Fruit fly (Drosophila melanogaster) whole organism, prepupa: Measurements from ENCODE around the gene CG4619.
A peak's percentile ranks its signal among the peaks of the same experiment; 100 is the strongest.

Experiments
- Blimp-1 ChIP-seq: fragments of 200-800 bp; sonication (Bioruptor generic); optimal IDR thresholded peaks from 3 replicates; lab custom pipeline; 2017; ENCODE audit warnings: missing biosample characterization, missing genetic modification characterization, mild to moderate bottlenecking, moderate library complexity, missing genetic modification reagents
- CG10669 ChIP-seq: fragments of 200-800 bp; sonication (Bioruptor generic); optimal IDR thresholded peaks from 3 replicates; lab custom pipeline; 2018; ENCODE audit warnings: missing biosample characterization, mild to moderate bottlenecking, missing genetic modification characterization, moderate library complexity
- CG11294 ChIP-seq: fragments of 200-800 bp; sonication (Bioruptor generic); IDR thresholded peaks from 2 replicates; pipeline ENCODE4 v1.3.6; 2022; ENCODE audit warnings: missing biosample characterization, missing genetic modification characterization
- CG11762 ChIP-seq: fragments of 200-800 bp; sonication (Bioruptor generic); optimal IDR thresholded peaks from 3 replicates; lab custom pipeline; 2016; ENCODE audit warnings: missing biosample characterization, missing genetic modification characterization; ENCODE audit not compliant: insufficient read depth
- CG11902 ChIP-seq: fragments of 200-800 bp; sonication (Bioruptor generic); optimal IDR thresholded peaks from 3 replicates; lab custom pipeline; 2016; ENCODE audit warnings: missing biosample characterization, missing genetic modification characterization
- CG15336 ChIP-seq: fragments of 200-800 bp; sonication (Bioruptor generic); IDR thresholded peaks from 2 replicates; pipeline ENCODE4 v1.3.6; 2022; ENCODE audit warnings: missing biosample characterization, missing genetic modification characterization
- CG16779 ChIP-seq: fragments of 200-800 bp; sonication (Bioruptor generic); optimal IDR thresholded peaks from 3 replicates; lab custom pipeline; 2017; ENCODE audit warnings: missing biosample characterization, mild to moderate bottlenecking, missing genetic modification characterization
- CG3032 ChIP-seq: fragments of 200-800 bp; optimal IDR thresholded peaks from 2 replicates; lab custom pipeline; 2019; ENCODE audit warnings: missing biosample characterization, mild to moderate bottlenecking, missing genetic modification characterization, moderate library complexity
- CG31627 ChIP-seq: fragments of 200-800 bp; sonication (Bioruptor generic); optimal IDR thresholded peaks from 3 replicates; lab custom pipeline; 2016; ENCODE audit warnings: missing biosample characterization, missing genetic modification characterization
- CG32006 ChIP-seq: fragments of 200-800 bp; sonication (Bioruptor generic); optimal IDR thresholded peaks from 3 replicates; lab custom pipeline; 2017; ENCODE audit warnings: missing biosample characterization, mild to moderate bottlenecking, missing genetic modification characterization
- CG34406 ChIP-seq: fragments of 200-800 bp; sonication (Bioruptor generic); optimal IDR thresholded peaks from 3 replicates; lab custom pipeline; 2016; ENCODE audit warnings: missing biosample characterization, missing genetic modification characterization
- CG6163 ChIP-seq: fragments of 200-800 bp; sonication (Bioruptor generic); IDR thresholded peaks from 3 replicates; pipeline ENCODE4 v1.3.6; 2022; ENCODE audit warnings: missing biosample characterization, missing genetic modification characterization
- CG6276 ChIP-seq: fragments of 200-800 bp; sonication (Bioruptor generic); optimal IDR thresholded peaks from 2 replicates; lab custom pipeline; 2017; ENCODE audit warnings: missing biosample characterization, mild to moderate bottlenecking, missing genetic modification characterization
- CG6808 ChIP-seq: fragments of 200-800 bp; sonication (Bioruptor generic); optimal IDR thresholded peaks from 3 replicates; lab custom pipeline; 2017; ENCODE audit warnings: missing biosample characterization, missing genetic modification characterization, mild to moderate bottlenecking, moderate library complexity, missing genetic modification reagents
- CG6854 ChIP-seq: fragments of 200-800 bp; sonication (Bioruptor generic); optimal IDR thresholded peaks from 2 replicates; lab custom pipeline; 2017; ENCODE audit warnings: missing biosample characterization, mild to moderate bottlenecking, missing genetic modification characterization
- CG7368 ChIP-seq: fragments of 200-800 bp; sonication (Bioruptor generic); optimal IDR thresholded peaks from 3 replicates; lab custom pipeline; 2016; ENCODE audit warnings: missing biosample characterization, missing genetic modification characterization
- CG8119 ChIP-seq: fragments of 200-800 bp; sonication (Bioruptor generic); IDR thresholded peaks from 3 replicates; pipeline ENCODE4 v1.3.6; 2022; ENCODE audit warnings: missing biosample characterization, missing genetic modification characterization
- CG8319 ChIP-seq: fragments of 200-800 bp; sonication (Bioruptor generic); optimal IDR thresholded peaks from 3 replicates; lab custom pipeline; 2016; ENCODE audit warnings: missing biosample characterization, missing genetic modification characterization
- CG8632 ChIP-seq: fragments of 200-800 bp; sonication (Bioruptor generic); optimal IDR thresholded peaks from 3 replicates; lab custom pipeline; 2016; ENCODE audit warnings: missing biosample characterization, missing genetic modification characterization
- CG9139 ChIP-seq: fragments of 200-800 bp; sonication (Bioruptor generic); optimal IDR thresholded peaks from 3 replicates; lab custom pipeline; 2017; ENCODE audit warnings: missing biosample characterization, mild to moderate bottlenecking, missing genetic modification characterization
- Eip75B ChIP-seq: fragments of 200-800 bp; sonication (Bioruptor generic); optimal IDR thresholded peaks from 3 replicates; lab custom pipeline; 2016; ENCODE audit warnings: missing biosample characterization, missing genetic modification characterization
- Eip78C ChIP-seq: fragments of 200-800 bp; sonication (Bioruptor generic); peaks from one replicate; lab custom pipeline; 2016; ENCODE audit warnings: missing biosample characterization, missing genetic modification characterization
- Ets21C ChIP-seq: fragments of 200-800 bp; sonication (Bioruptor generic); optimal IDR thresholded peaks from 3 replicates; lab custom pipeline; 2016; ENCODE audit warnings: missing biosample characterization, missing genetic modification characterization
- Ets96B ChIP-seq: fragments of 200-800 bp; optimal IDR thresholded peaks from 2 replicates; lab custom pipeline; 2019; ENCODE audit warnings: missing biosample characterization, mild to moderate bottlenecking, missing genetic modification characterization, moderate library complexity
- Hr38 ChIP-seq: sonication (Bioruptor generic); optimal IDR thresholded peaks from 2 replicates; lab custom pipeline; 2016; ENCODE audit warnings: missing biosample characterization, missing genetic modification characterization
- Hr4 ChIP-seq: fragments of 200-800 bp; sonication (Bioruptor generic); optimal IDR thresholded peaks from 3 replicates; lab custom pipeline; 2016; ENCODE audit warnings: missing biosample characterization, missing genetic modification characterization
- Met ChIP-seq: fragments of 200-800 bp; sonication (Bioruptor generic); optimal IDR thresholded peaks from 3 replicates; lab custom pipeline; 2016; ENCODE audit warnings: missing biosample characterization, missing genetic modification characterization
- OdsH ChIP-seq: fragments of 200-800 bp; sonication (Bioruptor generic); optimal IDR thresholded peaks from 3 replicates; lab custom pipeline; 2016; ENCODE audit warnings: missing biosample characterization, missing genetic modification characterization
- Smox ChIP-seq: fragments of 200-800 bp; sonication (Bioruptor generic); optimal IDR thresholded peaks from 3 replicates; lab custom pipeline; 2016; ENCODE audit warnings: missing biosample characterization, missing genetic modification characterization
- Sox102F ChIP-seq: fragments of 200-800 bp; sonication (Bioruptor generic); optimal IDR thresholded peaks from 2 replicates; lab custom pipeline; 2016; ENCODE audit warnings: missing biosample characterization, mild to moderate bottlenecking, missing genetic modification characterization
- Sox14 ChIP-seq: fragments of 200-800 bp; sonication (Bioruptor generic); optimal IDR thresholded peaks from 3 replicates; lab custom pipeline; 2016; ENCODE audit warnings: missing biosample characterization, missing genetic modification characterization
- Sox15 ChIP-seq: fragments of 200-800 bp; sonication (Bioruptor generic); optimal IDR thresholded peaks from 3 replicates; lab custom pipeline; 2016; ENCODE audit warnings: missing biosample characterization, missing genetic modification characterization
- acj6 ChIP-seq: fragments of 200-800 bp; sonication (Bioruptor generic); optimal IDR thresholded peaks from 3 replicates; lab custom pipeline; 2016; ENCODE audit warnings: missing biosample characterization, missing genetic modification characterization
- cyc ChIP-seq: fragments of 200-800 bp; sonication (Bioruptor generic); optimal IDR thresholded peaks from 3 replicates; lab custom pipeline; 2016; ENCODE audit warnings: missing biosample characterization, missing genetic modification characterization
- dac ChIP-seq: fragments of 200-800 bp; sonication (Bioruptor generic); optimal IDR thresholded peaks from 2 replicates; lab custom pipeline; 2017; ENCODE audit warnings: missing biosample characterization, mild to moderate bottlenecking, missing genetic modification characterization
- dsx ChIP-seq: fragments of 200-800 bp; optimal IDR thresholded peaks from 3 replicates; lab custom pipeline; 2019; ENCODE audit warnings: missing biosample characterization, mild to moderate bottlenecking, missing genetic modification characterization, moderate library complexity; ENCODE audit not compliant: poor library complexity, severe bottlenecking
- eg ChIP-seq: fragments of 200-800 bp; sonication (Bioruptor generic); IDR thresholded peaks from 3 replicates; pipeline ENCODE4 v1.3.6; 2022; ENCODE audit warnings: missing biosample characterization, missing genetic modification characterization
- esn ChIP-seq: fragments of 200-800 bp; sonication (Bioruptor generic); optimal IDR thresholded peaks from 2 replicates; lab custom pipeline; 2016; ENCODE audit warnings: missing biosample characterization, mild to moderate bottlenecking, missing genetic modification characterization, moderate library complexity
- fd85E ChIP-seq: fragments of 200-800 bp; sonication (Bioruptor generic); optimal IDR thresholded peaks from 3 replicates; lab custom pipeline; 2016; ENCODE audit warnings: missing biosample characterization, missing genetic modification characterization
- fkh ChIP-seq: fragments of 200-800 bp; sonication (Bioruptor generic); optimal IDR thresholded peaks from 3 replicates; lab custom pipeline; 2017; ENCODE audit warnings: missing biosample characterization, mild to moderate bottlenecking, missing genetic modification characterization, moderate library complexity
- lz ChIP-seq: fragments of 200-800 bp; sonication (Bioruptor generic); optimal IDR thresholded peaks from 3 replicates; lab custom pipeline; 2016; ENCODE audit warnings: missing biosample characterization, missing genetic modification characterization
- pdm3 ChIP-seq: fragments of 200-800 bp; sonication (Bioruptor generic); optimal IDR thresholded peaks from 3 replicates; lab custom pipeline; 2016; ENCODE audit warnings: missing biosample characterization, missing genetic modification characterization
- salr ChIP-seq, 2 experiments: fragments of 200-800 bp; sonication (Bioruptor generic); optimal IDR thresholded peaks; 3 replicates each; lab custom pipeline; 2016 to 2018; ENCODE audit warnings: missing biosample characterization in 2 of 2, missing genetic modification characterization in 2 of 2, mild to moderate bottlenecking in 1 of 2
- ss ChIP-seq, 2 experiments: fragments of 200-800 bp; sonication (Bioruptor generic); optimal IDR thresholded peaks; 2 replicates in 1 of 2; 3 replicates in 1 of 2; lab custom pipeline; 2017 to 2018; ENCODE audit warnings: mild to moderate bottlenecking in 2 of 2, missing biosample characterization in 2 of 2, missing genetic modification characterization in 2 of 2, moderate library complexity in 1 of 2
- svp ChIP-seq: fragments of 200-800 bp; sonication (Bioruptor generic); peaks from one replicate; lab custom pipeline; 2016; ENCODE audit warnings: missing biosample characterization, missing genetic modification characterization
- topi ChIP-seq: fragments of 200-800 bp; sonication (Bioruptor generic); optimal IDR thresholded peaks from 3 replicates; lab custom pipeline; 2016; ENCODE audit warnings: missing biosample characterization, missing genetic modification characterization

Gene CG4619

dm6 chr2L:9897296-9897695 is 41.4 kb upstream of the CG4619 start, which contains the start of gene RpS2 (continued):
- TF ChIP-seq CG11762: no peak
- no peak for TF ChIP-seq salr (GFP tag; optimal IDR thresholded peaks at IDR 0.05; lab: Kevin White, UChicago)
- no peak for TF ChIP-seq CG32006
- TF ChIP-seq OdsH (GFP tag; lab: Kevin White, UChicago): peak; percentile 28
- TF ChIP-seq Sox102F (GFP tag; lab: Kevin White, UChicago): peak; percentile 58
- TF ChIP-seq Met (GFP tag; lab: Kevin White, UChicago): no peak
- TF ChIP-seq CG8632 (GFP tag; lab: Kevin White, UChicago): no peak
- TF ChIP-seq Eip78C (GFP tag; lab: Kevin White, UChicago): peak; percentile 79
- TF ChIP-seq Eip75B (GFP tag; lab: Kevin White, UChicago): peak; percentile 28
- peak; percentile 1 for TF ChIP-seq cyc (GFP tag; lab: Kevin White, UChicago)
- TF ChIP-seq CG11294 (GFP tag; lab: Robert Waterston, UW): no peak
- TF ChIP-seq topi (GFP tag; lab: Kevin White, UChicago): peak; percentile 39
- TF ChIP-seq Hr4 (GFP tag; lab: Kevin White, UChicago): no peak
- TF ChIP-seq Sox15: no peak
- TF ChIP-seq CG16779: no peak

dm6 chr2L:9903028-9903427 is 35.6 kb upstream of the CG4619 start, which contains the start of gene Muc30E:
Gene Muc30E (minus strand): TSS chr2L:9903128.
- no peak for TF ChIP-seq svp
- TF ChIP-seq pdm3 (GFP tag; lab: Kevin White, UChicago): no peak
- no peak for TF ChIP-seq dac (GFP tag; lab: Kevin White, UChicago)
- no peak for TF ChIP-seq CG3032 (tag; lab: Kevin White, UChicago)
- no peak for TF ChIP-seq fkh (GFP tag; lab: Kevin White, UChicago)
- TF ChIP-seq esn (GFP tag; lab: Kevin White, UChicago): no peak
- TF ChIP-seq Hr4 (GFP tag; lab: Kevin White, UChicago): no peak

dm6 chr2L:9906641-9907040 is 32.0 kb upstream of the CG4619 start:
- TF ChIP-seq CG31627 (GFP tag; lab: Kevin White, UChicago) (no peak), Sox14 (GFP tag; lab: Kevin White, UChicago) (no peak), topi (GFP tag; lab: Kevin White, UChicago) (no peak), acj6 (no peak), cyc (GFP tag; lab: Kevin White, UChicago) (no peak), Smox (GFP tag; lab: Kevin White, UChicago) (no peak), CG34406 (GFP tag; lab: Kevin White, UChicago) (no peak), CG11294 (GFP tag; lab: Robert Waterston, UW) (peak; percentile 66), CG8632 (GFP tag; lab: Kevin White, UChicago) (no peak), Hr38 (GFP tag; lab: Kevin White, UChicago) (no peak), CG11902 (GFP tag; lab: Kevin White, UChicago) (no peak), CG8319 (GFP tag; lab: Kevin White, UChicago) (no peak), fd85E (GFP tag; lab: Kevin White, UChicago) (no peak), eg (peak; percentile 74), CG9139 (no peak), lz (GFP tag; lab: Kevin White, UChicago) (no peak), OdsH (GFP tag; lab: Kevin White, UChicago) (no peak), Sox15 (no peak), CG10669 (GFP tag; lab: Kevin White, UChicago) (peak; percentile 32), ss (GFP tag; optimal IDR thresholded peaks at IDR 0.05; lab: Kevin White, UChicago) (no peak), fkh (GFP tag; lab: Kevin White, UChicago) (no peak), CG7368 (GFP tag; lab: Kevin White, UChicago) (peak; percentile 7), Ets96B (tag; lab: Kevin White, UChicago) (peak; percentile 53), CG16779 (no peak), Sox102F (GFP tag; lab: Kevin White, UChicago) (no peak), esn (GFP tag; lab: Kevin White, UChicago) (no peak), dac (GFP tag; lab: Kevin White, UChicago) (no peak), Eip78C (GFP tag; lab: Kevin White, UChicago) (peak; percentile 71), CG6808 (no peak), dsx (peak; percentile 6), CG15336 (GFP tag; lab: Robert Waterston, UW) (peak; percentile 50; the same call in 1 of the 2 replicates), CG6163 (GFP tag; lab: Robert Waterston, UW) (peak; percentile 78), CG8119 (GFP tag; lab: Robert Waterston, UW) (no peak), Ets21C (GFP tag; lab: Kevin White, UChicago) (no peak), CG6854 (GFP tag; lab: Kevin White, UChicago) (no peak), CG11762 (no peak), CG6276 (GFP tag; lab: Kevin White, UChicago) (peak; percentile 29), Blimp-1 (GFP tag; lab: Kevin White, UChicago) (no peak)
